Fruit fly (Drosophila melanogaster) whole organism, embryonic: Measurements from ENCODE around the gene Nep6.

ENCODE experiments used
- ATbp ChIP-seq: fragments of 200-800 bp; sonication (Bioruptor generic); optimal IDR thresholded peaks from 2 replicates; lab custom pipeline; 2017; ENCODE audit warnings: missing biosample characterization, mild to moderate bottlenecking, missing genetic modification characterization, missing genetic modification reagents
- B-H2 ChIP-seq: fragments of 200-800 bp; sonication (Bioruptor generic); optimal IDR thresholded peaks from 2 replicates; lab custom pipeline; 2018; ENCODE audit warnings: missing biosample characterization, mild to moderate bottlenecking, missing genetic modification characterization
- CG10366 ChIP-seq: fragments of 200-800 bp; sonication (Bioruptor generic); IDR thresholded peaks from 2 replicates; pipeline ENCODE4 v1.3.6; 2022; ENCODE audit warnings: missing biosample characterization, missing genetic modification characterization
- CG11504 ChIP-seq: fragments of 200-800 bp; sonication (Bioruptor generic); optimal IDR thresholded peaks from 3 replicates; lab custom pipeline; 2019; ENCODE audit warnings: missing biosample characterization, mild to moderate bottlenecking, missing genetic modification characterization, moderate library complexity
- CG11696 ChIP-seq: fragments of 200-800 bp; sonication (Bioruptor generic); IDR thresholded peaks from 2 replicates; pipeline ENCODE4 v1.3.6; 2022; ENCODE audit warnings: missing biosample characterization, missing genetic modification characterization
- CG12299 ChIP-seq: fragments of 200-800 bp; sonication (Bioruptor generic); optimal IDR thresholded peaks from 2 replicates; lab custom pipeline; 2018; ENCODE audit warnings: missing biosample characterization, mild to moderate bottlenecking, missing genetic modification characterization
- CG12391 ChIP-seq: fragments of 200-800 bp; sonication (Bioruptor generic); optimal IDR thresholded peaks from 3 replicates; lab custom pipeline; 2018; ENCODE audit warnings: missing biosample characterization, mild to moderate bottlenecking, missing genetic modification characterization, moderate library complexity
- CG13894 ChIP-seq: fragments of 200-800 bp; sonication (Bioruptor generic); optimal IDR thresholded peaks from 3 replicates; lab custom pipeline; 2018; ENCODE audit warnings: missing biosample characterization, mild to moderate bottlenecking, missing genetic modification characterization, moderate library complexity
- CG14667 ChIP-seq: fragments of 200-800 bp; sonication (Bioruptor generic); IDR thresholded peaks from 2 replicates; pipeline ENCODE4 v1.3.6; 2022; ENCODE audit warnings: missing biosample characterization, missing genetic modification characterization
- CG15073 ChIP-seq: fragments of 200-800 bp; sonication (Bioruptor generic); optimal IDR thresholded peaks from 2 replicates; lab custom pipeline; 2016; ENCODE audit warnings: missing biosample characterization, missing genetic modification characterization
- CG16813 ChIP-seq: fragments of 200-800 bp; sonication (Bioruptor generic); IDR thresholded peaks from 3 replicates; pipeline ENCODE4 v1.3.6; 2022; ENCODE audit warnings: missing biosample characterization, missing genetic modification characterization; ENCODE audit not compliant: partially characterized antibody
- CG17328 ChIP-seq: fragments of 200-800 bp; sonication (Bioruptor generic); IDR thresholded peaks from 2 replicates; pipeline ENCODE4 v1.3.6; 2022; ENCODE audit warnings: missing biosample characterization, missing genetic modification characterization
- CG17359 ChIP-seq: fragments of 200-800 bp; sonication (Bioruptor generic); optimal IDR thresholded peaks from 3 replicates; lab custom pipeline; 2018; ENCODE audit warnings: missing biosample characterization, mild to moderate bottlenecking, missing genetic modification characterization, moderate library complexity
- CG18262 ChIP-seq: fragments of 200-800 bp; optimal IDR thresholded peaks from 3 replicates; lab custom pipeline; 2019; ENCODE audit warnings: missing biosample characterization, mild to moderate bottlenecking, missing genetic modification characterization, moderate library complexity
- CG18599 ChIP-seq: fragments of 200-800 bp; sonication (Bioruptor generic); optimal IDR thresholded peaks from 3 replicates; lab custom pipeline; 2017; ENCODE audit warnings: missing biosample characterization, missing genetic modification characterization, mild to moderate bottlenecking, moderate library complexity, missing genetic modification reagents
- CG2120 ChIP-seq: fragments of 200-800 bp; sonication (Bioruptor generic); optimal IDR thresholded peaks from 3 replicates; lab custom pipeline; 2016; ENCODE audit warnings: missing biosample characterization, missing genetic modification characterization
- CG2678 ChIP-seq: fragments of 200-800 bp; sonication (Bioruptor generic); optimal IDR thresholded peaks from 3 replicates; lab custom pipeline; 2019; ENCODE audit warnings: missing biosample characterization, mild to moderate bottlenecking, missing genetic modification characterization, moderate library complexity
- CG3065 ChIP-seq: fragments of 200-800 bp; sonication (Bioruptor generic); optimal IDR thresholded peaks from 2 replicates; lab custom pipeline; 2016; ENCODE audit warnings: missing biosample characterization, missing genetic modification characterization
- CG3407 ChIP-seq: fragments of 200-800 bp; sonication (Bioruptor generic); optimal IDR thresholded peaks from 2 replicates; lab custom pipeline; 2018; ENCODE audit warnings: missing biosample characterization, mild to moderate bottlenecking, missing genetic modification characterization
- CG34376 ChIP-seq: fragments of 200-800 bp; sonication (Bioruptor generic); optimal IDR thresholded peaks from 2 replicates; lab custom pipeline; 2018; ENCODE audit warnings: missing biosample characterization, mild to moderate bottlenecking, missing genetic modification characterization
- CG6175 ChIP-seq: fragments of 200-800 bp; sonication (Bioruptor generic); IDR thresholded peaks from 3 replicates; pipeline ENCODE4 v1.3.6; 2022; ENCODE audit warnings: missing biosample characterization, missing genetic modification characterization
- CG6791 ChIP-seq: fragments of 200-800 bp; sonication (Bioruptor generic); IDR thresholded peaks from 3 replicates; pipeline ENCODE4 v1.3.6; 2022; ENCODE audit warnings: missing biosample characterization, missing genetic modification characterization; ENCODE audit not compliant: partially characterized antibody
- CG7556 ChIP-seq: fragments of 200-800 bp; sonication (Bioruptor generic); optimal IDR thresholded peaks from 2 replicates; lab custom pipeline; 2017; ENCODE audit warnings: missing biosample characterization, mild to moderate bottlenecking, missing genetic modification characterization
- CG7839 ChIP-seq: fragments of 200-800 bp; sonication (Bioruptor generic); optimal IDR thresholded peaks from 3 replicates; lab custom pipeline; 2018; ENCODE audit warnings: missing biosample characterization, mild to moderate bottlenecking, missing genetic modification characterization, moderate library complexity
- CG9876 ChIP-seq: fragments of 200-800 bp; sonication (Bioruptor generic); optimal IDR thresholded peaks from 2 replicates; lab custom pipeline; 2016; ENCODE audit warnings: missing biosample characterization, missing genetic modification characterization
- Dad ChIP-seq: fragments of 200-800 bp; sonication (Bioruptor generic); optimal IDR thresholded peaks from 3 replicates; lab custom pipeline; 2016; ENCODE audit warnings: missing biosample characterization, missing genetic modification characterization
- Doc3 ChIP-seq: fragments of 200-800 bp; sonication (Bioruptor generic); IDR thresholded peaks from 3 replicates; pipeline ENCODE4 v1.3.6; 2022; ENCODE audit warnings: missing biosample characterization, missing genetic modification characterization; ENCODE audit not compliant: partially characterized antibody
- Hmr ChIP-seq: fragments of 200-800 bp; sonication (Bioruptor generic); optimal IDR thresholded peaks from 3 replicates; lab custom pipeline; 2017; ENCODE audit warnings: mild to moderate bottlenecking, missing biosample characterization, missing genetic modification reagents, missing genetic modification characterization
- Oli ChIP-seq: fragments of 200-800 bp; sonication (Bioruptor generic); optimal IDR thresholded peaks from 2 replicates; lab custom pipeline; 2018; ENCODE audit warnings: missing biosample characterization, mild to moderate bottlenecking, missing genetic modification characterization, moderate library complexity
- PHDP ChIP-seq: fragments of 200-800 bp; sonication (Bioruptor generic); optimal IDR thresholded peaks from 3 replicates; lab custom pipeline; 2018; ENCODE audit warnings: missing biosample characterization, mild to moderate bottlenecking, missing genetic modification characterization, moderate library complexity
- Pdp1 ChIP-seq, 2 experiments: fragments of 200-800 bp; sonication (Bioruptor generic); optimal IDR thresholded peaks; 3 replicates each; lab custom pipeline; 2016; ENCODE audit warnings: missing biosample characterization in 2 of 2, missing genetic modification characterization in 2 of 2, mild to moderate bottlenecking in 1 of 2, moderate library complexity in 1 of 2
- Sry-δ ChIP-seq: fragments of 200-800 bp; sonication (Bioruptor generic); optimal IDR thresholded peaks from 2 replicates; lab custom pipeline; 2016; ENCODE audit warnings: missing biosample characterization, missing genetic modification characterization
- Xrp1 ChIP-seq: fragments of 200-800 bp; sonication (Bioruptor generic); IDR thresholded peaks from 2 replicates; pipeline ENCODE4 v1.3.6; 2022; ENCODE audit warnings: missing biosample characterization, missing genetic modification characterization
- chm ChIP-seq: fragments of 200-800 bp; sonication (Bioruptor generic); IDR thresholded peaks from 2 replicates; pipeline ENCODE4 v1.3.6; 2022; ENCODE audit warnings: missing biosample characterization, missing genetic modification characterization
- fd96Cb ChIP-seq: fragments of 200-800 bp; sonication (Bioruptor generic); optimal IDR thresholded peaks from 2 replicates; lab custom pipeline; 2018; ENCODE audit warnings: missing biosample characterization, mild to moderate bottlenecking, missing genetic modification characterization, moderate library complexity
- fru ChIP-seq: fragments of >200 bp; optimal IDR thresholded peaks from 2 replicates; lab custom pipeline; 2017
- gem ChIP-seq: fragments of 200-800 bp; sonication (Bioruptor generic); optimal IDR thresholded peaks from 2 replicates; lab custom pipeline; 2019; ENCODE audit warnings: missing biosample characterization, mild to moderate bottlenecking, missing genetic modification characterization, moderate library complexity
- grau ChIP-seq: fragments of 200-800 bp; optimal IDR thresholded peaks from 3 replicates; lab custom pipeline; 2019; ENCODE audit warnings: missing biosample characterization, mild to moderate bottlenecking, missing genetic modification characterization, moderate library complexity
- nau ChIP-seq: fragments of 200-800 bp; sonication (Bioruptor generic); optimal IDR thresholded peaks from 3 replicates; lab custom pipeline; 2017; ENCODE audit warnings: missing biosample characterization, mild to moderate bottlenecking, missing genetic modification characterization, missing genetic modification reagents
- pfk ChIP-seq: fragments of 200-800 bp; sonication (Bioruptor generic); optimal IDR thresholded peaks from 2 replicates; lab custom pipeline; 2018; ENCODE audit warnings: missing biosample characterization, mild to moderate bottlenecking, missing genetic modification characterization, moderate library complexity
- phol ChIP-seq: fragments of 200-800 bp; sonication (Bioruptor generic); optimal IDR thresholded peaks from 3 replicates; lab custom pipeline; 2018; ENCODE audit warnings: missing biosample characterization, mild to moderate bottlenecking, missing genetic modification characterization, moderate library complexity
- pum ChIP-seq: fragments of 200-800 bp; sonication (Bioruptor generic); optimal IDR thresholded peaks from 2 replicates; lab custom pipeline; 2016; ENCODE audit warnings: missing biosample characterization, missing genetic modification characterization
- row ChIP-seq: fragments of 200-800 bp; sonication (Bioruptor generic); IDR thresholded peaks from 3 replicates; pipeline ENCODE4 v1.3.6; 2022; ENCODE audit warnings: missing biosample characterization, missing genetic modification characterization
- schlank ChIP-seq: fragments of 200-800 bp; sonication (Bioruptor generic); optimal IDR thresholded peaks from 2 replicates; lab custom pipeline; 2018; ENCODE audit warnings: missing biosample characterization, mild to moderate bottlenecking, missing genetic modification characterization
- so ChIP-seq: fragments of 200-800 bp; sonication (Bioruptor generic); IDR thresholded peaks from 3 replicates; pipeline ENCODE4 v1.3.6; 2022; ENCODE audit warnings: missing biosample characterization, missing genetic modification characterization
- stc ChIP-seq: fragments of 200-800 bp; sonication (Bioruptor generic); IDR thresholded peaks from 2 replicates; pipeline ENCODE4 v1.3.6; 2022; ENCODE audit warnings: missing biosample characterization, missing genetic modification characterization
- stwl ChIP-seq: fragments of 200-800 bp; sonication (Bioruptor generic); optimal IDR thresholded peaks from 3 replicates; lab custom pipeline; 2018; ENCODE audit warnings: missing biosample characterization, mild to moderate bottlenecking, missing genetic modification characterization, moderate library complexity
- sug ChIP-seq: fragments of 200-800 bp; optimal IDR thresholded peaks from 2 replicates; lab custom pipeline; 2019; ENCODE audit warnings: missing biosample characterization, mild to moderate bottlenecking, missing genetic modification characterization, moderate library complexity
- tin ChIP-seq: fragments of 200-800 bp; sonication (Bioruptor generic); optimal IDR thresholded peaks from 3 replicates; lab custom pipeline; 2016; ENCODE audit warnings: missing biosample characterization, missing genetic modification characterization
- unpg ChIP-seq: fragments of 200-800 bp; sonication (Bioruptor generic); optimal IDR thresholded peaks from 3 replicates; lab custom pipeline; 2018; ENCODE audit warnings: missing biosample characterization, mild to moderate bottlenecking, missing genetic modification characterization, moderate library complexity

The Nep6 gene

dm6 chrX:12766286-12766685 is 35.2 kb upstream of the Nep6 start (continued):
- TF ChIP-seq unpg = peak; percentile 14
- no peak for TF ChIP-seq CG10366
- TF ChIP-seq CG15073 (GFP tag; lab: Kevin White, UChicago) = no peak
- peak; percentile 16 for TF ChIP-seq phol (tag; lab: Kevin White, UChicago)
- no peak for TF ChIP-seq chm (GFP tag; lab: Robert Waterston, UW)
- no peak for TF ChIP-seq schlank (tag; lab: Kevin White, UChicago)
- peak; percentile 2 for TF ChIP-seq ATbp (GFP tag; lab: Kevin White, UChicago)
- peak; percentile 23 for TF ChIP-seq CG18599 (GFP tag; lab: Kevin White, UChicago)
- TF ChIP-seq stc = peak; percentile 25; the same call in 1 of the 2 replicates
- TF ChIP-seq CG7839 (tag; lab: Kevin White, UChicago) = peak; percentile 10
- no peak for TF ChIP-seq fru (lab: Kevin White, UChicago)
- TF ChIP-seq so (GFP tag; lab: Robert Waterston, UW) = 0 out of 3 replicates have a peak, but pooled peaks have one; percentile 15
- no peak for TF ChIP-seq CG3407 (GFP tag; lab: Kevin White, UChicago)
- TF ChIP-seq PHDP (tag; lab: Kevin White, UChicago) = peak; percentile 5
- no peak for TF ChIP-seq CG6175 (GFP tag; lab: Robert Waterston, UW)
- no peak for TF ChIP-seq CG13894 (tag; lab: Kevin White, UChicago)
- peak; percentile 0 for TF ChIP-seq CG18262
- no peak for TF ChIP-seq CG6791 (GFP tag; lab: Robert Waterston, UW)
- peak; percentile 6 for TF ChIP-seq Sry-δ (GFP tag; lab: Kevin White, UChicago)
- peak; percentile 25 for TF ChIP-seq Hmr
- no peak for TF ChIP-seq tin (GFP tag; lab: Kevin White, UChicago)
- TF ChIP-seq Dad (GFP tag; lab: Kevin White, UChicago) = no peak
- peak; percentile 20 for TF ChIP-seq CG2678 (tag; lab: Kevin White, UChicago)
- TF ChIP-seq CG17328 (GFP tag; lab: Robert Waterston, UW) = 0 out of 2 replicates have a peak, but pooled peaks have one; percentile 24
- TF ChIP-seq row (GFP tag; lab: Robert Waterston, UW) = 0 out of 3 replicates have a peak, but pooled peaks have one; percentile 8
- TF ChIP-seq Oli (tag; lab: Kevin White, UChicago) = peak; percentile 27
- no peak for TF ChIP-seq CG14667 (GFP tag; lab: Robert Waterston, UW)
- TF ChIP-seq nau (GFP tag; lab: Kevin White, UChicago) = no peak
- TF ChIP-seq CG11504 (tag; lab: Kevin White, UChicago) = peak; percentile 41
- TF ChIP-seq Xrp1 (GFP tag; lab: Robert Waterston, UW) = peak; percentile 50; the same call in 1 of the 2 replicates
- TF ChIP-seq CG2120 = peak; percentile 28
- TF ChIP-seq Doc3 (GFP tag; lab: Robert Waterston, UW) = no peak
- no peak for TF ChIP-seq CG9876 (GFP tag; lab: Kevin White, UChicago)
- TF ChIP-seq CG3065 (GFP tag; lab: Kevin White, UChicago) = no peak
- TF ChIP-seq CG12391 = peak; percentile 1
- TF ChIP-seq fd96Cb = peak; percentile 19
- TF ChIP-seq CG7556 (GFP tag; lab: Kevin White, UChicago) = peak; percentile 10
- TF ChIP-seq CG17359 (tag; lab: Kevin White, UChicago) = peak; percentile 33
- peak; percentile 88 for TF ChIP-seq CG11696 (GFP tag; lab: Robert Waterston, UW)
- TF ChIP-seq stwl (tag; lab: Kevin White, UChicago) = no peak
- TF ChIP-seq, all 482 proteins: peak for 40

DNA sequence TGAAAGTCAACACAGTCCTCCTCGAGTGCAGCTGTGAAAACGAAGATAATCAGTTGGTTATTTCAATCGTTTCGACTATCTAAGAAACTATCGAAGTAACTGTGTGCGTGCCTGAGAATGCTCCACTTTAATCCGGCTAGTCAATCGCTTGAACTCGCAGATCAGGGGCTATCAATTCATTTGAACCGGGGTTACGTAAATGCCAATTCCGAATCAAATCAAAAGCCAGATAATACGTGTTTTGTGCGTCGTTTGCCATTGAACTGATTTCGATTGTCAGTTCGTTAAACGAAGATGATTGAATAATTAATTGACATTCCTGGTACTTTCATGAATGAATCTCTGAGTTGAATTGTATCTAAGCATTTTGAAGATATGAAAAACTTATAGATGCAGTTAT is 24.3 kb upstream of the Nep6 start:
- TF ChIP-seq gem (tag; lab: Kevin White, UChicago) (peak; percentile 70), pum (no peak), grau (tag; lab: Kevin White, UChicago) (no peak), CG12299 (tag; lab: Kevin White, UChicago) (no peak), CG34376 (GFP tag; lab: Kevin White, UChicago) (peak; percentile 54), sug (peak; percentile 41), CG6175 (GFP tag; lab: Robert Waterston, UW) (no peak), B-H2 (GFP tag; lab: Kevin White, UChicago) (no peak), Pdp1 (GFP tag; optimal IDR thresholded peaks at IDR 0.05; lab: Kevin White, UChicago) (peak in 1 of 2 experiments; percentile 77), pfk (GFP tag; lab: Kevin White, UChicago) (no peak), fd96Cb (no peak), CG16813 (GFP tag; lab: Robert Waterston, UW) (no peak)
